Worm (Caenorhabditis elegans) whole organism, mixed stage, embryonic: ENCODE results near the gene col-84.

ENCODE experiments used
- M03D4.4 ChIP-seq: sonication (generic microtip); optimal IDR thresholded peaks from 2 replicates; lab custom pipeline; 2017; ENCODE audit warnings: mild to moderate bottlenecking, missing genetic modification characterization, missing compliant biosample characterization
- bed-3 ChIP-seq: fragments of 200-800 bp; sonication (Bioruptor generic); optimal IDR thresholded peaks from 3 replicates; lab custom pipeline; 2018; ENCODE audit warnings: mild to moderate bottlenecking, missing genetic modification characterization, moderate library complexity, missing compliant biosample characterization
- blmp-1 ChIP-seq: fragments of 150-350 bp; optimal IDR thresholded peaks from 2 replicates; lab custom pipeline; 2014; ENCODE audit warnings: missing biosample characterization, missing genetic modification characterization
- ceh-39 ChIP-seq: fragments of 150-350 bp; optimal IDR thresholded peaks from 2 replicates; lab custom pipeline; 2014; ENCODE audit warnings: missing biosample characterization, missing genetic modification characterization
- ceh-83 ChIP-seq: fragments of 200-800 bp; sonication (Bioruptor generic); optimal IDR thresholded peaks from 2 replicates; lab custom pipeline; 2018; ENCODE audit warnings: mild to moderate bottlenecking, missing genetic modification characterization, missing compliant biosample characterization
- cnd-1 ChIP-seq: fragments of 200-800 bp; sonication (Bioruptor generic); optimal IDR thresholded peaks from 2 replicates; lab custom pipeline; 2018; ENCODE audit warnings: mild to moderate bottlenecking, missing genetic modification characterization, missing compliant biosample characterization
- drap-1 ChIP-seq: fragments of 200-800 bp; sonication (Bioruptor generic); optimal IDR thresholded peaks from 3 replicates; lab custom pipeline; 2018; ENCODE audit warnings: mild to moderate bottlenecking, missing genetic modification characterization, missing compliant biosample characterization
- elt-3 ChIP-seq: fragments of 150-350 bp; optimal IDR thresholded peaks from 2 replicates; lab custom pipeline; 2014; ENCODE audit warnings: missing biosample characterization, missing genetic modification characterization
- flh-1 ChIP-seq: fragments of 200-800 bp; sonication (Bioruptor generic); optimal IDR thresholded peaks from 2 replicates; lab custom pipeline; 2018; ENCODE audit warnings: mild to moderate bottlenecking, missing genetic modification characterization, moderate library complexity, missing compliant biosample characterization
- ham-2 ChIP-seq: fragments of 200-800 bp; sonication (Bioruptor generic); optimal IDR thresholded peaks from 2 replicates; lab custom pipeline; 2018; ENCODE audit warnings: mild to moderate bottlenecking, missing genetic modification characterization, missing compliant biosample characterization
- hlh-1 ChIP-seq: fragments of 150-350 bp; optimal IDR thresholded peaks from 2 replicates; lab custom pipeline; 2014; ENCODE audit warnings: missing biosample characterization, missing genetic modification reagents, missing genetic modification characterization
- lin-32 ChIP-seq: fragments of 200-800 bp; sonication (Bioruptor generic); optimal IDR thresholded peaks from 2 replicates; lab custom pipeline; 2018; ENCODE audit warnings: mild to moderate bottlenecking, missing genetic modification characterization, missing compliant biosample characterization
- lsy-2 ChIP-seq: fragments of 150-350 bp; optimal IDR thresholded peaks from 2 replicates; lab custom pipeline; 2014; ENCODE audit warnings: missing biosample characterization, missing genetic modification characterization
- mab-5 ChIP-seq: fragments of 150-350 bp; optimal IDR thresholded peaks from 2 replicates; lab custom pipeline; 2014; ENCODE audit warnings: missing biosample characterization, missing genetic modification characterization
- mep-1 ChIP-seq: fragments of 150-350 bp; optimal IDR thresholded peaks from 2 replicates; lab custom pipeline; 2017; ENCODE audit warnings: missing biosample characterization, missing genetic modification reagents, missing genetic modification characterization, inconsistent platforms
- mls-2 ChIP-seq: sonication (generic microtip); optimal IDR thresholded peaks from 2 replicates; lab custom pipeline; 2016; ENCODE audit warnings: mild to moderate bottlenecking, missing genetic modification characterization, moderate library complexity, missing compliant biosample characterization
- nhr-2 ChIP-seq: fragments of 150-350 bp; optimal IDR thresholded peaks from 2 replicates; lab custom pipeline; 2014; ENCODE audit warnings: missing biosample characterization, missing genetic modification characterization
- nhr-237 ChIP-seq: fragments of 150-350 bp; optimal IDR thresholded peaks from 2 replicates; lab custom pipeline; 2014; ENCODE audit warnings: missing biosample characterization, missing genetic modification characterization
- nhr-28 ChIP-seq: fragments of 150-350 bp; optimal IDR thresholded peaks from 2 replicates; lab custom pipeline; 2014; ENCODE audit warnings: missing biosample characterization, missing genetic modification characterization
- nhr-76 ChIP-seq: sonication (generic microtip); optimal IDR thresholded peaks from 2 replicates; lab custom pipeline; 2017; ENCODE audit warnings: missing biosample characterization, missing genetic modification characterization
- tbx-8 ChIP-seq: fragments of 200-800 bp; sonication (Bioruptor generic); optimal IDR thresholded peaks from 2 replicates; lab custom pipeline; 2018; ENCODE audit warnings: mild to moderate bottlenecking, missing genetic modification characterization, moderate library complexity, missing compliant biosample characterization
- unc-120 ChIP-seq: sonication (generic microtip); optimal IDR thresholded peaks from 2 replicates; lab custom pipeline; 2017; ENCODE audit warnings: missing genetic modification characterization, missing compliant biosample characterization; ENCODE audit not compliant: poor library complexity, severe bottlenecking
- unc-39 ChIP-seq: fragments of 150-350 bp; optimal IDR thresholded peaks from 2 replicates; lab custom pipeline; 2014; ENCODE audit warnings: missing biosample characterization, missing genetic modification characterization
- unc-62 ChIP-seq: fragments of 150-350 bp; optimal IDR thresholded peaks from 2 replicates; lab custom pipeline; 2014; ENCODE audit warnings: missing biosample characterization, missing genetic modification reagents, missing genetic modification characterization
- zip-8 ChIP-seq: fragments of 150-350 bp; optimal IDR thresholded peaks from 2 replicates; lab custom pipeline; 2014; ENCODE audit warnings: missing biosample characterization, missing genetic modification characterization
- ztf-11 ChIP-seq: fragments of 150-350 bp; optimal IDR thresholded peaks from 2 replicates; lab custom pipeline; 2014; ENCODE audit warnings: missing biosample characterization, missing genetic modification characterization

Gene col-84

ce11 chrII:11905023-11905422 is 36.7 kb downstream of the col-84 start:
- TF ChIP-seq ham-2 (GFP tag; lab: Kevin White, UChicago) (no peak), cnd-1 (tag; lab: Kevin White, UChicago) (peak; percentile 53), hlh-1 (no peak), ceh-39 (no peak), mls-2 (tag; lab: Kevin White, UChicago) (no peak), lin-32 (GFP tag; lab: Kevin White, UChicago) (no peak), unc-39 (tag; lab: Kevin White, UChicago) (no peak), unc-120 (tag; lab: Kevin White, UChicago) (no peak)

ce11 chrII:11906217-11906616 is 37.9 kb downstream of the col-84 start, which contains the start of gene ZK930.4:
TSS of gene ZK930.4 (plus strand) at chrII:11906517.
- no peak for TF ChIP-seq flh-1 (GFP tag; lab: Kevin White, UChicago)
- TF ChIP-seq lin-32 (GFP tag; lab: Kevin White, UChicago) = no peak
- TF ChIP-seq unc-62 = no peak
- no peak for TF ChIP-seq mep-1 (tag; lab: Kevin White, UChicago)
- TF ChIP-seq bed-3 (GFP tag; lab: Kevin White, UChicago) = no peak
- TF ChIP-seq nhr-2 (tag; lab: Kevin White, UChicago) = no peak
- TF ChIP-seq M03D4.4 (tag; lab: Kevin White, UChicago) = no peak
- no peak for TF ChIP-seq ham-2 (GFP tag; lab: Kevin White, UChicago)
- no peak for TF ChIP-seq ztf-11 (tag; lab: Kevin White, UChicago)
- TF ChIP-seq blmp-1 (tag; lab: Kevin White, UChicago) = no peak
- no peak for TF ChIP-seq ceh-39
- TF ChIP-seq drap-1 (GFP tag; lab: Kevin White, UChicago) = no peak

- TF ChIP-seq nhr-237 (tag; lab: Kevin White, UChicago) (no peak), nhr-76 (no peak)
Observed at ce11 chrII:11910569-11910968, 42.2 kb downstream of the col-84 start.

- TF ChIP-seq lsy-2 (tag; lab: Kevin White, UChicago) (no peak), ceh-83 (GFP tag; lab: Kevin White, UChicago) (no peak), ham-2 (GFP tag; lab: Kevin White, UChicago) (no peak)
- TF ChIP-seq, all 35 proteins: peak for 0
Observed at ce11 chrII:11914304-11914703, 46.0 kb downstream of the col-84 start, which contains the start of gene ZK930.7. TSS of gene ZK930.7 (plus strand) at chrII:11914604.

- peak; percentile 87 for TF ChIP-seq lsy-2 (tag; lab: Kevin White, UChicago)
- TF ChIP-seq mep-1 (tag; lab: Kevin White, UChicago) = no peak
Observed at ce11 chrII:11915770-11916554, 47.6 kb downstream of the col-84 start, which contains the start of the genes vps-15 and hmg-12. TSS of gene vps-15 (minus strand) at chrII:11915852. TSS of gene hmg-12 (plus strand) at chrII:11916513.

ce11 chrII:11916555-11916941 is 48.2 kb downstream of the col-84 start:
- TF ChIP-seq cnd-1 (tag; lab: Kevin White, UChicago) = no peak
- TF ChIP-seq nhr-28 (tag; lab: Kevin White, UChicago) = no peak
- no peak for TF ChIP-seq mep-1 (tag; lab: Kevin White, UChicago)
- TF ChIP-seq unc-39 (tag; lab: Kevin White, UChicago) = no peak
- TF ChIP-seq ceh-39 = no peak
- TF ChIP-seq M03D4.4 (tag; lab: Kevin White, UChicago) = no peak
- TF ChIP-seq lin-32 (GFP tag; lab: Kevin White, UChicago) = no peak
- no peak for TF ChIP-seq elt-3 (tag; lab: Kevin White, UChicago)
- TF ChIP-seq blmp-1 (tag; lab: Kevin White, UChicago) = no peak
- TF ChIP-seq unc-120 (tag; lab: Kevin White, UChicago) = no peak
- no peak for TF ChIP-seq zip-8 (tag; lab: Kevin White, UChicago)
- no peak for TF ChIP-seq bed-3 (GFP tag; lab: Kevin White, UChicago)
- TF ChIP-seq drap-1 (GFP tag; lab: Kevin White, UChicago) = no peak
- TF ChIP-seq nhr-237 (tag; lab: Kevin White, UChicago) = no peak
- no peak for TF ChIP-seq nhr-2 (tag; lab: Kevin White, UChicago)
- no peak for TF ChIP-seq mab-5 (tag; lab: Kevin White, UChicago)
- TF ChIP-seq tbx-8 (GFP tag; lab: Kevin White, UChicago) = no peak
